Fruit fly (Drosophila melanogaster) whole organism, prepupa: Measurements from ENCODE around the gene Sap30.

Source experiments
- Blimp-1 ChIP-seq: fragments of 200-800 bp; sonication (Bioruptor generic); optimal IDR thresholded peaks from 3 replicates; lab custom pipeline; 2017; ENCODE audit warnings: missing biosample characterization, missing genetic modification characterization, mild to moderate bottlenecking, moderate library complexity, missing genetic modification reagents
- CG10631 ChIP-seq: fragments of 200-800 bp; sonication (Bioruptor generic); optimal IDR thresholded peaks from 2 replicates; lab custom pipeline; 2016; ENCODE audit warnings: missing biosample characterization, missing genetic modification characterization
- CG11294 ChIP-seq: fragments of 200-800 bp; sonication (Bioruptor generic); IDR thresholded peaks from 2 replicates; pipeline ENCODE4 v1.3.6; 2022; ENCODE audit warnings: missing biosample characterization, missing genetic modification characterization
- CG11762 ChIP-seq: fragments of 200-800 bp; sonication (Bioruptor generic); optimal IDR thresholded peaks from 3 replicates; lab custom pipeline; 2016; ENCODE audit warnings: missing biosample characterization, missing genetic modification characterization; ENCODE audit not compliant: insufficient read depth
- CG15336 ChIP-seq: fragments of 200-800 bp; sonication (Bioruptor generic); IDR thresholded peaks from 2 replicates; pipeline ENCODE4 v1.3.6; 2022; ENCODE audit warnings: missing biosample characterization, missing genetic modification characterization
- CG1621 ChIP-seq: fragments of 200-800 bp; sonication (Bioruptor generic); optimal IDR thresholded peaks from 3 replicates; lab custom pipeline; 2018; ENCODE audit warnings: missing biosample characterization, mild to moderate bottlenecking, missing genetic modification characterization
- CG3032 ChIP-seq: fragments of 200-800 bp; optimal IDR thresholded peaks from 2 replicates; lab custom pipeline; 2019; ENCODE audit warnings: missing biosample characterization, mild to moderate bottlenecking, missing genetic modification characterization, moderate library complexity
- CG31627 ChIP-seq: fragments of 200-800 bp; sonication (Bioruptor generic); optimal IDR thresholded peaks from 3 replicates; lab custom pipeline; 2016; ENCODE audit warnings: missing biosample characterization, missing genetic modification characterization
- CG32006 ChIP-seq: fragments of 200-800 bp; sonication (Bioruptor generic); optimal IDR thresholded peaks from 3 replicates; lab custom pipeline; 2017; ENCODE audit warnings: missing biosample characterization, mild to moderate bottlenecking, missing genetic modification characterization
- CG34406 ChIP-seq: fragments of 200-800 bp; sonication (Bioruptor generic); optimal IDR thresholded peaks from 3 replicates; lab custom pipeline; 2016; ENCODE audit warnings: missing biosample characterization, missing genetic modification characterization
- CG3919 ChIP-seq: fragments of 200-800 bp; sonication (Bioruptor generic); optimal IDR thresholded peaks from 3 replicates; lab custom pipeline; 2016; ENCODE audit warnings: missing biosample characterization, missing genetic modification characterization
- CG4318 ChIP-seq: fragments of 200-800 bp; sonication (Bioruptor generic); optimal IDR thresholded peaks from 3 replicates; lab custom pipeline; 2017; ENCODE audit warnings: missing biosample characterization, mild to moderate bottlenecking, missing genetic modification characterization
- CG6163 ChIP-seq: fragments of 200-800 bp; sonication (Bioruptor generic); IDR thresholded peaks from 3 replicates; pipeline ENCODE4 v1.3.6; 2022; ENCODE audit warnings: missing biosample characterization, missing genetic modification characterization
- CG6276 ChIP-seq: fragments of 200-800 bp; sonication (Bioruptor generic); optimal IDR thresholded peaks from 2 replicates; lab custom pipeline; 2017; ENCODE audit warnings: missing biosample characterization, mild to moderate bottlenecking, missing genetic modification characterization
- CG6792 ChIP-seq: fragments of 200-800 bp; sonication (Bioruptor generic); optimal IDR thresholded peaks from 3 replicates; lab custom pipeline; 2016; ENCODE audit warnings: missing biosample characterization, missing genetic modification characterization
- CG6808 ChIP-seq: fragments of 200-800 bp; sonication (Bioruptor generic); optimal IDR thresholded peaks from 3 replicates; lab custom pipeline; 2017; ENCODE audit warnings: missing biosample characterization, missing genetic modification characterization, mild to moderate bottlenecking, moderate library complexity, missing genetic modification reagents
- CG6854 ChIP-seq: fragments of 200-800 bp; sonication (Bioruptor generic); optimal IDR thresholded peaks from 2 replicates; lab custom pipeline; 2017; ENCODE audit warnings: missing biosample characterization, mild to moderate bottlenecking, missing genetic modification characterization
- CG7368 ChIP-seq: fragments of 200-800 bp; sonication (Bioruptor generic); optimal IDR thresholded peaks from 3 replicates; lab custom pipeline; 2016; ENCODE audit warnings: missing biosample characterization, missing genetic modification characterization
- CG8119 ChIP-seq: fragments of 200-800 bp; sonication (Bioruptor generic); IDR thresholded peaks from 3 replicates; pipeline ENCODE4 v1.3.6; 2022; ENCODE audit warnings: missing biosample characterization, missing genetic modification characterization
- CG8319 ChIP-seq: fragments of 200-800 bp; sonication (Bioruptor generic); optimal IDR thresholded peaks from 3 replicates; lab custom pipeline; 2016; ENCODE audit warnings: missing biosample characterization, missing genetic modification characterization
- CG8632 ChIP-seq: fragments of 200-800 bp; sonication (Bioruptor generic); optimal IDR thresholded peaks from 3 replicates; lab custom pipeline; 2016; ENCODE audit warnings: missing biosample characterization, missing genetic modification characterization
- CG9139 ChIP-seq: fragments of 200-800 bp; sonication (Bioruptor generic); optimal IDR thresholded peaks from 3 replicates; lab custom pipeline; 2017; ENCODE audit warnings: missing biosample characterization, mild to moderate bottlenecking, missing genetic modification characterization
- Eip78C ChIP-seq: fragments of 200-800 bp; sonication (Bioruptor generic); peaks from one replicate; lab custom pipeline; 2016; ENCODE audit warnings: missing biosample characterization, missing genetic modification characterization
- Hr38 ChIP-seq: sonication (Bioruptor generic); optimal IDR thresholded peaks from 2 replicates; lab custom pipeline; 2016; ENCODE audit warnings: missing biosample characterization, missing genetic modification characterization
- Hr39 ChIP-seq: fragments of 200-800 bp; sonication (Bioruptor generic); optimal IDR thresholded peaks from 2 replicates; lab custom pipeline; 2016; ENCODE audit warnings: missing biosample characterization, missing genetic modification characterization
- Hr4 ChIP-seq: fragments of 200-800 bp; sonication (Bioruptor generic); optimal IDR thresholded peaks from 3 replicates; lab custom pipeline; 2016; ENCODE audit warnings: missing biosample characterization, missing genetic modification characterization
- Met ChIP-seq: fragments of 200-800 bp; sonication (Bioruptor generic); optimal IDR thresholded peaks from 3 replicates; lab custom pipeline; 2016; ENCODE audit warnings: missing biosample characterization, missing genetic modification characterization
- OdsH ChIP-seq: fragments of 200-800 bp; sonication (Bioruptor generic); optimal IDR thresholded peaks from 3 replicates; lab custom pipeline; 2016; ENCODE audit warnings: missing biosample characterization, missing genetic modification characterization
- Smox ChIP-seq: fragments of 200-800 bp; sonication (Bioruptor generic); optimal IDR thresholded peaks from 3 replicates; lab custom pipeline; 2016; ENCODE audit warnings: missing biosample characterization, missing genetic modification characterization
- Sox102F ChIP-seq: fragments of 200-800 bp; sonication (Bioruptor generic); optimal IDR thresholded peaks from 2 replicates; lab custom pipeline; 2016; ENCODE audit warnings: missing biosample characterization, mild to moderate bottlenecking, missing genetic modification characterization
- Sox14 ChIP-seq: fragments of 200-800 bp; sonication (Bioruptor generic); optimal IDR thresholded peaks from 3 replicates; lab custom pipeline; 2016; ENCODE audit warnings: missing biosample characterization, missing genetic modification characterization
- Sox15 ChIP-seq: fragments of 200-800 bp; sonication (Bioruptor generic); optimal IDR thresholded peaks from 3 replicates; lab custom pipeline; 2016; ENCODE audit warnings: missing biosample characterization, missing genetic modification characterization
- achi ChIP-seq: fragments of 200-800 bp; sonication (Bioruptor generic); optimal IDR thresholded peaks from 3 replicates; lab custom pipeline; 2016; ENCODE audit warnings: missing biosample characterization, missing genetic modification characterization
- acj6 ChIP-seq: fragments of 200-800 bp; sonication (Bioruptor generic); optimal IDR thresholded peaks from 3 replicates; lab custom pipeline; 2016; ENCODE audit warnings: missing biosample characterization, missing genetic modification characterization
- dac ChIP-seq: fragments of 200-800 bp; sonication (Bioruptor generic); optimal IDR thresholded peaks from 2 replicates; lab custom pipeline; 2017; ENCODE audit warnings: missing biosample characterization, mild to moderate bottlenecking, missing genetic modification characterization
- esn ChIP-seq: fragments of 200-800 bp; sonication (Bioruptor generic); optimal IDR thresholded peaks from 2 replicates; lab custom pipeline; 2016; ENCODE audit warnings: missing biosample characterization, mild to moderate bottlenecking, missing genetic modification characterization, moderate library complexity
- fd59A ChIP-seq: fragments of 200-800 bp; sonication (Bioruptor generic); optimal IDR thresholded peaks from 2 replicates; lab custom pipeline; 2017; ENCODE audit warnings: missing biosample characterization, mild to moderate bottlenecking, missing genetic modification characterization, missing genetic modification reagents
- fd85E ChIP-seq: fragments of 200-800 bp; sonication (Bioruptor generic); optimal IDR thresholded peaks from 3 replicates; lab custom pipeline; 2016; ENCODE audit warnings: missing biosample characterization, missing genetic modification characterization
- fkh ChIP-seq: fragments of 200-800 bp; sonication (Bioruptor generic); optimal IDR thresholded peaks from 3 replicates; lab custom pipeline; 2017; ENCODE audit warnings: missing biosample characterization, mild to moderate bottlenecking, missing genetic modification characterization, moderate library complexity
- lz ChIP-seq: fragments of 200-800 bp; sonication (Bioruptor generic); optimal IDR thresholded peaks from 3 replicates; lab custom pipeline; 2016; ENCODE audit warnings: missing biosample characterization, missing genetic modification characterization
- net ChIP-seq: fragments of 200-800 bp; sonication (Bioruptor generic); optimal IDR thresholded peaks from 3 replicates; lab custom pipeline; 2016; ENCODE audit warnings: missing biosample characterization, missing genetic modification characterization
- pdm3 ChIP-seq: fragments of 200-800 bp; sonication (Bioruptor generic); optimal IDR thresholded peaks from 3 replicates; lab custom pipeline; 2016; ENCODE audit warnings: missing biosample characterization, missing genetic modification characterization
- salr ChIP-seq, 2 experiments: fragments of 200-800 bp; sonication (Bioruptor generic); optimal IDR thresholded peaks; 3 replicates each; lab custom pipeline; 2016 to 2018; ENCODE audit warnings: missing biosample characterization in 2 of 2, missing genetic modification characterization in 2 of 2, mild to moderate bottlenecking in 1 of 2
- spab ChIP-seq: fragments of 200-800 bp; sonication (Bioruptor generic); optimal IDR thresholded peaks from 2 replicates; lab custom pipeline; 2017; ENCODE audit warnings: missing biosample characterization, mild to moderate bottlenecking, missing genetic modification characterization, missing genetic modification reagents
- ss ChIP-seq, 2 experiments: fragments of 200-800 bp; sonication (Bioruptor generic); optimal IDR thresholded peaks; 2 replicates in 1 of 2; 3 replicates in 1 of 2; lab custom pipeline; 2017 to 2018; ENCODE audit warnings: mild to moderate bottlenecking in 2 of 2, missing biosample characterization in 2 of 2, missing genetic modification characterization in 2 of 2, moderate library complexity in 1 of 2
- topi ChIP-seq: fragments of 200-800 bp; sonication (Bioruptor generic); optimal IDR thresholded peaks from 3 replicates; lab custom pipeline; 2016; ENCODE audit warnings: missing biosample characterization, missing genetic modification characterization
- vri ChIP-seq: fragments of 200-800 bp; sonication (Bioruptor generic); optimal IDR thresholded peaks from 3 replicates; lab custom pipeline; 2016; ENCODE audit warnings: missing biosample characterization, mild to moderate bottlenecking, missing genetic modification characterization

The Sap30 gene

dm6 chrX:16764955-16765354 is 22.1 kb upstream of the Sap30 start (continued):
- TF ChIP-seq net (GFP tag; lab: Kevin White, UChicago) (peak; percentile 49), CG6792 (GFP tag; lab: Kevin White, UChicago) (peak; percentile 31), CG8319 (no peak), CG10631 (GFP tag; lab: Kevin White, UChicago) (peak; percentile 34), Sox102F (GFP tag; lab: Kevin White, UChicago) (peak; percentile 26), Eip78C (GFP tag; lab: Kevin White, UChicago) (peak; percentile 91), CG6276 (GFP tag; lab: Kevin White, UChicago) (peak; percentile 24), CG8632 (GFP tag; lab: Kevin White, UChicago) (peak; percentile 1), ss (GFP tag; optimal IDR thresholded peaks at IDR 0.05; lab: Kevin White, UChicago) (peak; percentile 59 to 70), Hr4 (GFP tag; lab: Kevin White, UChicago) (peak; percentile 11), fkh (GFP tag; lab: Kevin White, UChicago) (no peak), CG31627 (GFP tag; lab: Kevin White, UChicago) (no peak), Smox (GFP tag; lab: Kevin White, UChicago) (peak; percentile 37), CG32006 (GFP tag; lab: Kevin White, UChicago) (peak; percentile 48), pdm3 (peak; percentile 9), CG4318 (no peak)
- TF ChIP-seq, all 60 proteins: peak for 35

dm6 chrX:16765809-16766208 is 21.3 kb upstream of the Sap30 start:
- TF ChIP-seq CG34406 (no peak), CG11294 (GFP tag; lab: Robert Waterston, UW) (no peak), Hr38 (GFP tag; lab: Kevin White, UChicago) (no peak), ss (GFP tag; optimal IDR thresholded peaks at IDR 0.05; lab: Kevin White, UChicago) (peak in 1 of 2 experiments; percentile 24), dac (no peak), Eip78C (GFP tag; lab: Kevin White, UChicago) (peak; percentile 84), CG15336 (GFP tag; lab: Robert Waterston, UW) (peak; percentile 65; the same call in 1 of the 2 replicates), topi (GFP tag; lab: Kevin White, UChicago) (peak; percentile 1), lz (GFP tag; lab: Kevin White, UChicago) (no peak), OdsH (GFP tag; lab: Kevin White, UChicago) (peak; percentile 54), CG6854 (GFP tag; lab: Kevin White, UChicago) (no peak), CG6163 (no peak), acj6 (GFP tag; lab: Kevin White, UChicago) (peak; percentile 40), vri (GFP tag; lab: Kevin White, UChicago) (no peak), CG4318 (no peak), net (GFP tag; lab: Kevin White, UChicago) (no peak), pdm3 (peak; percentile 50), fkh (GFP tag; lab: Kevin White, UChicago) (no peak), esn (GFP tag; lab: Kevin White, UChicago) (no peak), CG9139 (GFP tag; lab: Kevin White, UChicago) (no peak), CG10631 (GFP tag; lab: Kevin White, UChicago) (peak; percentile 42), CG31627 (GFP tag; lab: Kevin White, UChicago) (no peak), Hr4 (GFP tag; lab: Kevin White, UChicago) (peak; percentile 63), Sox14 (GFP tag; lab: Kevin White, UChicago) (peak; percentile 30), spab (GFP tag; lab: Kevin White, UChicago) (no peak), CG7368 (GFP tag; lab: Kevin White, UChicago) (no peak), CG3032 (tag; lab: Kevin White, UChicago) (peak; percentile 37), CG11762 (no peak), CG3919 (peak; percentile 7), CG6808 (GFP tag; lab: Kevin White, UChicago) (peak; percentile 17), fd59A (GFP tag; lab: Kevin White, UChicago) (peak; percentile 2), salr (GFP tag; optimal IDR thresholded peaks at IDR 0.05; lab: Kevin White, UChicago) (no peak), Sox15 (GFP tag; lab: Kevin White, UChicago) (no peak), achi (GFP tag; lab: Kevin White, UChicago) (peak; percentile 47), Smox (GFP tag; lab: Kevin White, UChicago) (peak; percentile 7), CG8319 (no peak), Hr39 (GFP tag; lab: Kevin White, UChicago) (no peak), CG8119 (peak; percentile 46; the same call in 2 of the 3 replicates), Blimp-1 (GFP tag; lab: Kevin White, UChicago) (no peak), CG6792 (GFP tag; lab: Kevin White, UChicago) (peak; percentile 13), fd85E (GFP tag; lab: Kevin White, UChicago) (no peak), CG1621 (tag; lab: Kevin White, UChicago) (no peak), CG6276 (GFP tag; lab: Kevin White, UChicago) (no peak), Met (GFP tag; lab: Kevin White, UChicago) (peak; percentile 10), CG32006 (GFP tag; lab: Kevin White, UChicago) (peak; percentile 55)
